Worm (Caenorhabditis elegans): ENCODE data around the gene phf-32.

- TF ChIP-seq nhr-12 (tag; optimal IDR thresholded peaks at IDR 0.05) (no peak), nhr-28 (tag; optimal IDR thresholded peaks at IDR 0.05) (no peak), sem-2 (GFP tag; optimal IDR thresholded peaks at IDR 0.05) (no peak), ceh-43 (GFP tag; optimal IDR thresholded peaks at IDR 0.05) (no peak), ces-1 (GFP tag; optimal IDR thresholded peaks at IDR 0.05) (no peak), lsy-2 (tag; optimal IDR thresholded peaks at IDR 0.05) (no peak), ztf-11 (tag; optimal IDR thresholded peaks at IDR 0.05) (no peak), unc-62 (GFP tag; optimal IDR thresholded peaks at IDR 0.05) (no peak), elt-1 (tag; optimal IDR thresholded peaks at IDR 0.05; ENCODE audit: borderline replicate concordance, insufficient read depth) (no peak), sptf-1 (tag; optimal IDR thresholded peaks at IDR 0.05) (no peak), pha-4 (tag; optimal IDR thresholded peaks at IDR 0.05) (no peak), nhr-76 (tag; optimal IDR thresholded peaks at IDR 0.05) (no peak)
Measured at ce11 chrX:12352872-12353271, 46.2 kb downstream of the phf-32 start, which contains the start of gene F42F12.4.
